Fruit fly (Drosophila melanogaster) whole organism, embryonic: ENCODE measurements around the gene Mst85C.

Experiments
- Antp ChIP-seq: fragments of 200-800 bp; sonication (Bioruptor generic); optimal IDR thresholded peaks from 3 replicates; lab custom pipeline; 2016; ENCODE audit warnings: missing biosample characterization, missing genetic modification characterization
- C15 ChIP-seq: fragments of 200-800 bp; sonication (Bioruptor generic); IDR thresholded peaks from 3 replicates; pipeline ENCODE4 v1.3.6; 2022; ENCODE audit warnings: missing biosample characterization, missing genetic modification characterization
- CG10267 ChIP-seq: fragments of 200-800 bp; sonication (Bioruptor generic); optimal IDR thresholded peaks from 2 replicates; lab custom pipeline; 2018; ENCODE audit warnings: missing biosample characterization, mild to moderate bottlenecking, missing genetic modification characterization, moderate library complexity
- CG12104 ChIP-seq: fragments of 200-800 bp; sonication (Bioruptor generic); optimal IDR thresholded peaks from 3 replicates; lab custom pipeline; 2016; ENCODE audit warnings: missing biosample characterization, missing genetic modification characterization
- CG12659 ChIP-seq: fragments of 200-800 bp; sonication (Bioruptor generic); optimal IDR thresholded peaks from 3 replicates; lab custom pipeline; 2017; ENCODE audit warnings: mild to moderate bottlenecking, missing biosample characterization, missing genetic modification reagents, missing genetic modification characterization
- CG15696 ChIP-seq: fragments of 200-800 bp; sonication (Bioruptor generic); optimal IDR thresholded peaks from 2 replicates; lab custom pipeline; 2019; ENCODE audit warnings: missing biosample characterization, mild to moderate bottlenecking, missing genetic modification characterization, moderate library complexity
- CG18262 ChIP-seq: fragments of 200-800 bp; optimal IDR thresholded peaks from 3 replicates; lab custom pipeline; 2019; ENCODE audit warnings: missing biosample characterization, mild to moderate bottlenecking, missing genetic modification characterization, moderate library complexity
- CG2129 ChIP-seq: fragments of 200-800 bp; sonication (Bioruptor generic); IDR thresholded peaks from 2 replicates; pipeline ENCODE4 v1.3.6; 2022; ENCODE audit warnings: missing biosample characterization, missing genetic modification characterization; ENCODE audit not compliant: partially characterized antibody
- CG2889 ChIP-seq: fragments of 200-800 bp; sonication (Bioruptor generic); IDR thresholded peaks from 3 replicates; pipeline ENCODE4 v1.3.6; 2022; ENCODE audit warnings: missing biosample characterization, missing genetic modification characterization
- CG3065 ChIP-seq: fragments of 200-800 bp; sonication (Bioruptor generic); optimal IDR thresholded peaks from 2 replicates; lab custom pipeline; 2016; ENCODE audit warnings: missing biosample characterization, missing genetic modification characterization
- CG3163 ChIP-seq: fragments of 200-800 bp; sonication (Bioruptor generic); optimal IDR thresholded peaks from 3 replicates; lab custom pipeline; 2016; ENCODE audit warnings: missing biosample characterization, missing genetic modification characterization
- CG3847 ChIP-seq: fragments of 200-800 bp; sonication (Bioruptor generic); IDR thresholded peaks from 2 replicates; pipeline ENCODE4 v1.3.6; 2022; ENCODE audit warnings: missing biosample characterization, missing genetic modification characterization
- CG4328 ChIP-seq: fragments of 200-800 bp; sonication (Bioruptor generic); optimal IDR thresholded peaks from 3 replicates; lab custom pipeline; 2017; ENCODE audit warnings: missing biosample characterization, missing genetic modification reagents, missing genetic modification characterization
- CG6175 ChIP-seq: fragments of 200-800 bp; sonication (Bioruptor generic); IDR thresholded peaks from 3 replicates; pipeline ENCODE4 v1.3.6; 2022; ENCODE audit warnings: missing biosample characterization, missing genetic modification characterization
- CG6254 ChIP-seq: fragments of 200-800 bp; sonication (Bioruptor generic); optimal IDR thresholded peaks from 3 replicates; lab custom pipeline; 2017; ENCODE audit warnings: mild to moderate bottlenecking, missing biosample characterization, missing genetic modification reagents, missing genetic modification characterization
- CG7357 ChIP-seq: fragments of 200-800 bp; sonication (Bioruptor generic); IDR thresholded peaks from 3 replicates; pipeline ENCODE4 v1.3.6; 2022; ENCODE audit warnings: missing biosample characterization, missing genetic modification characterization
- CG7786 ChIP-seq: fragments of 200-800 bp; sonication (Bioruptor generic); optimal IDR thresholded peaks from 2 replicates; lab custom pipeline; 2016; ENCODE audit warnings: missing biosample characterization, missing genetic modification characterization
- CG9932 ChIP-seq: fragments of 200-800 bp; sonication (Bioruptor generic); IDR thresholded peaks from 2 replicates; pipeline ENCODE4 v1.3.6; 2022; ENCODE audit warnings: missing biosample characterization, missing genetic modification characterization
- HLH54F ChIP-seq: fragments of 200-800 bp; sonication (Bioruptor generic); optimal IDR thresholded peaks from 3 replicates; lab custom pipeline; 2016; ENCODE audit warnings: missing biosample characterization, missing genetic modification characterization
- Mad ChIP-seq: fragments of 200-800 bp; sonication (Bioruptor generic); optimal IDR thresholded peaks from 2 replicates; lab custom pipeline; 2016; ENCODE audit warnings: missing biosample characterization, missing genetic modification characterization
- NC2β ChIP-seq: fragments of 200-800 bp; sonication (Bioruptor generic); optimal IDR thresholded peaks from 2 replicates; lab custom pipeline; 2016; ENCODE audit warnings: missing biosample characterization, missing genetic modification characterization
- Oaz ChIP-seq: fragments of 200-800 bp; sonication (Bioruptor generic); IDR thresholded peaks from 2 replicates; pipeline ENCODE4 v1.3.6; 2022; ENCODE audit warnings: missing biosample characterization, missing genetic modification characterization
- Poxn ChIP-seq: fragments of 200-800 bp; sonication (Bioruptor generic); IDR thresholded peaks from 2 replicates; pipeline ENCODE4 v1.3.6; 2022; ENCODE audit warnings: missing biosample characterization, missing genetic modification characterization
- Sox100B ChIP-seq: fragments of 200-800 bp; sonication (Bioruptor generic); optimal IDR thresholded peaks from 3 replicates; lab custom pipeline; 2018; ENCODE audit warnings: missing biosample characterization, mild to moderate bottlenecking, missing genetic modification characterization
- Xbp1 ChIP-seq: fragments of 200-800 bp; sonication (Bioruptor generic); optimal IDR thresholded peaks from 3 replicates; lab custom pipeline; 2016; ENCODE audit warnings: missing biosample characterization, mild to moderate bottlenecking, missing genetic modification characterization
- Xrp1 ChIP-seq: fragments of 200-800 bp; sonication (Bioruptor generic); IDR thresholded peaks from 2 replicates; pipeline ENCODE4 v1.3.6; 2022; ENCODE audit warnings: missing biosample characterization, missing genetic modification characterization
- ac ChIP-seq: fragments of 200-800 bp; sonication (Bioruptor generic); optimal IDR thresholded peaks from 3 replicates; lab custom pipeline; 2017; ENCODE audit warnings: missing biosample characterization, mild to moderate bottlenecking, missing genetic modification characterization
- amos ChIP-seq: fragments of 200-800 bp; sonication (Bioruptor generic); IDR thresholded peaks from 2 replicates; pipeline ENCODE4 v1.3.6; 2022; ENCODE audit warnings: missing biosample characterization, missing genetic modification characterization; ENCODE audit not compliant: partially characterized antibody
- bsh ChIP-seq, 2 experiments: fragments of 200-800 bp; sonication (Bioruptor generic); optimal IDR thresholded peaks; 2 replicates each; lab custom pipeline; 2017 to 2018; ENCODE audit warnings: mild to moderate bottlenecking in 2 of 2, missing biosample characterization in 2 of 2, missing genetic modification characterization in 2 of 2, moderate library complexity in 1 of 2
- cas ChIP-seq: fragments of 200-800 bp; sonication (Bioruptor generic); IDR thresholded peaks from 2 replicates; pipeline ENCODE4 v1.3.6; 2022; ENCODE audit warnings: missing biosample characterization, missing genetic modification characterization
- chm ChIP-seq: fragments of 200-800 bp; sonication (Bioruptor generic); IDR thresholded peaks from 2 replicates; pipeline ENCODE4 v1.3.6; 2022; ENCODE audit warnings: missing biosample characterization, missing genetic modification characterization
- dan ChIP-seq: fragments of 200-800 bp; sonication (Bioruptor generic); IDR thresholded peaks from 2 replicates; pipeline ENCODE4 v1.3.6; 2022; ENCODE audit warnings: missing biosample characterization, missing genetic modification characterization
- dysf ChIP-seq: fragments of 200-800 bp; sonication (Bioruptor generic); IDR thresholded peaks from 3 replicates; pipeline ENCODE4 v1.3.6; 2022; ENCODE audit warnings: missing biosample characterization, missing genetic modification characterization
- gem ChIP-seq: fragments of 200-800 bp; sonication (Bioruptor generic); optimal IDR thresholded peaks from 2 replicates; lab custom pipeline; 2019; ENCODE audit warnings: missing biosample characterization, mild to moderate bottlenecking, missing genetic modification characterization, moderate library complexity
- grau ChIP-seq: fragments of 200-800 bp; optimal IDR thresholded peaks from 3 replicates; lab custom pipeline; 2019; ENCODE audit warnings: missing biosample characterization, mild to moderate bottlenecking, missing genetic modification characterization, moderate library complexity
- grn ChIP-seq: fragments of 200-800 bp; sonication (Bioruptor generic); optimal IDR thresholded peaks from 3 replicates; lab custom pipeline; 2017; ENCODE audit warnings: missing biosample characterization, missing genetic modification characterization
- gsb-n ChIP-seq: fragments of 200-800 bp; sonication (Bioruptor generic); optimal IDR thresholded peaks from 3 replicates; lab custom pipeline; 2018; ENCODE audit warnings: missing biosample characterization, mild to moderate bottlenecking, missing genetic modification characterization
- hkb ChIP-seq, 2 experiments: fragments of 200-800 bp in 1 of 2; fragments of >200 bp in 1 of 2; sonication (Bioruptor generic) in 1 of 2; IDR thresholded peaks in 1 of 2; optimal IDR thresholded peaks in 1 of 2; 2 replicates each; pipeline versions ENCODE4 v1.3.6 to Lab custom; 2017 to 2022; ENCODE audit warnings: missing biosample characterization in 1 of 2, missing genetic modification characterization in 1 of 2
- nerfin-2 ChIP-seq: fragments of 200-800 bp; sonication (Bioruptor generic); IDR thresholded peaks from 2 replicates; pipeline ENCODE4 v1.3.6; 2022; ENCODE audit warnings: missing biosample characterization, missing genetic modification characterization; ENCODE audit not compliant: partially characterized antibody
- peb ChIP-seq: fragments of 200-800 bp; sonication (Bioruptor generic); IDR thresholded peaks from 2 replicates; pipeline ENCODE4 v1.3.6; 2022; ENCODE audit warnings: missing biosample characterization, missing genetic modification characterization
- pfk ChIP-seq: fragments of 200-800 bp; sonication (Bioruptor generic); optimal IDR thresholded peaks from 2 replicates; lab custom pipeline; 2018; ENCODE audit warnings: missing biosample characterization, mild to moderate bottlenecking, missing genetic modification characterization, moderate library complexity
- phol ChIP-seq: fragments of 200-800 bp; sonication (Bioruptor generic); optimal IDR thresholded peaks from 3 replicates; lab custom pipeline; 2018; ENCODE audit warnings: missing biosample characterization, mild to moderate bottlenecking, missing genetic modification characterization, moderate library complexity
- prd ChIP-seq, 3 experiments: fragments of >200 bp in 2 of 3; fragments of 200-800 bp in 1 of 3; sonication (Bioruptor generic) in 1 of 3; optimal IDR thresholded peaks in 2 of 3; IDR thresholded peaks in 1 of 3; 2 replicates in 2 of 3; 3 replicates in 1 of 3; pipeline versions ENCODE4 v1.3.6 to Lab custom; 2017 to 2022; ENCODE audit warnings: missing biosample characterization in 1 of 3, missing genetic modification characterization in 1 of 3
- schlank ChIP-seq: fragments of 200-800 bp; sonication (Bioruptor generic); optimal IDR thresholded peaks from 2 replicates; lab custom pipeline; 2018; ENCODE audit warnings: missing biosample characterization, mild to moderate bottlenecking, missing genetic modification characterization
- stc ChIP-seq: fragments of 200-800 bp; sonication (Bioruptor generic); IDR thresholded peaks from 2 replicates; pipeline ENCODE4 v1.3.6; 2022; ENCODE audit warnings: missing biosample characterization, missing genetic modification characterization
- tll ChIP-seq, 2 experiments: fragments of 200-800 bp in 1 of 2; fragments of >200 bp in 1 of 2; sonication (Bioruptor generic) in 1 of 2; optimal IDR thresholded peaks; 2 replicates each; lab custom pipeline; 2017 to 2019; ENCODE audit warnings: missing biosample characterization in 2 of 2, missing genetic modification characterization in 2 of 2, mild to moderate bottlenecking in 1 of 2, moderate library complexity in 1 of 2
- toy ChIP-seq: fragments of 200-800 bp; sonication (Bioruptor generic); IDR thresholded peaks from 2 replicates; pipeline ENCODE4 v1.3.6; 2022; ENCODE audit warnings: missing biosample characterization, missing genetic modification characterization
- trem ChIP-seq: fragments of 200-800 bp; optimal IDR thresholded peaks from 3 replicates; lab custom pipeline; 2019; ENCODE audit warnings: missing biosample characterization, mild to moderate bottlenecking, missing genetic modification characterization, moderate library complexity

The Mst85C gene

dm6 chr3R:9033619-9034401 is 14.6 kb upstream of the Mst85C start (continued):
- peak; percentile 56 for TF ChIP-seq CG3065 (GFP tag; lab: Kevin White, UChicago)
- no peak for TF ChIP-seq nerfin-2 (GFP tag; lab: Robert Waterston, UW)
- peak; percentile 60; the same call in 1 of the 2 replicates for TF ChIP-seq CG3847 (GFP tag; lab: Robert Waterston, UW)
- TF ChIP-seq C15 (GFP tag; lab: Robert Waterston, UW), result 0 out of 3 replicates have a peak, but pooled peaks have one; percentile 44
- TF ChIP-seq Poxn (GFP tag; lab: Robert Waterston, UW), result no peak
- TF ChIP-seq HLH54F, result peak; percentile 51
- peak; percentile 60 to 75 for TF ChIP-seq bsh (GFP tag; optimal IDR thresholded peaks at IDR 0.05; lab: Kevin White, UChicago)
- TF ChIP-seq dysf (GFP tag; lab: Robert Waterston, UW), result peak; percentile 79
- TF ChIP-seq Oaz, result no peak
- peak; percentile 80 for TF ChIP-seq gsb-n (tag; lab: Kevin White, UChicago)
- no peak for TF ChIP-seq ac (GFP tag; lab: Kevin White, UChicago)
- TF ChIP-seq CG2129 (GFP tag; lab: Robert Waterston, UW), result no peak
- TF ChIP-seq CG10267 (tag; lab: Kevin White, UChicago), result peak; percentile 86
- peak; percentile 14 for TF ChIP-seq grn (GFP tag; lab: Kevin White, UChicago)
- peak; percentile 57; the same call in 1 of the 2 replicates for TF ChIP-seq CG9932 (GFP tag; lab: Robert Waterston, UW)
- peak; percentile 91 for TF ChIP-seq CG12659 (GFP tag; lab: Kevin White, UChicago)
- TF ChIP-seq CG2889, result no peak
- TF ChIP-seq toy, result no peak
- TF ChIP-seq CG12104, result peak; percentile 86
- TF ChIP-seq CG6254 (GFP tag; lab: Kevin White, UChicago), result peak; percentile 73

dm6 chr3R:9035252-9035651 is 13.2 kb upstream of the Mst85C start:
- no peak for TF ChIP-seq CG7786 (GFP tag; lab: Kevin White, UChicago)
- peak; percentile 90 for TF ChIP-seq grau
- no peak for TF ChIP-seq cas (GFP tag; lab: Robert Waterston, UW)
- no peak for TF ChIP-seq dan (GFP tag; lab: Robert Waterston, UW)
- no peak for TF ChIP-seq CG7357 (GFP tag; lab: Robert Waterston, UW)
- TF ChIP-seq Xbp1, result no peak
- no peak for TF ChIP-seq Antp (GFP tag; lab: Kevin White, UChicago)
- peak; percentile 29; the same call in 1 of the 2 replicates for TF ChIP-seq Xrp1 (GFP tag; lab: Robert Waterston, UW)
- TF ChIP-seq phol (tag; lab: Kevin White, UChicago), result peak; percentile 4
- TF ChIP-seq tll (GFP tag; optimal IDR thresholded peaks at IDR 0.05; lab: Kevin White, UChicago), result no peak
- no peak for TF ChIP-seq pfk (GFP tag; lab: Kevin White, UChicago)
- TF ChIP-seq CG18262, result peak; percentile 32
- no peak for TF ChIP-seq NC2β
- TF ChIP-seq hkb (optimal IDR thresholded peaks at IDR 0.05; lab: Kevin White, UChicago), result no peak
- TF ChIP-seq hkb (GFP tag; IDR thresholded peaks at IDR 0.05; lab: Robert Waterston, UW), result 0 out of 2 replicates have a peak, but pooled peaks have one; percentile 16
- TF ChIP-seq amos, result no peak
- no peak for TF ChIP-seq Sox100B (GFP tag; lab: Kevin White, UChicago)
- no peak for TF ChIP-seq CG4328
- no peak for TF ChIP-seq trem (tag; lab: Kevin White, UChicago)
- TF ChIP-seq schlank (tag; lab: Kevin White, UChicago), result no peak
- TF ChIP-seq chm, result no peak
- no peak for TF ChIP-seq peb (GFP tag; lab: Robert Waterston, UW)
- no peak for TF ChIP-seq CG3163 (GFP tag; lab: Kevin White, UChicago)
- TF ChIP-seq Mad (GFP tag; lab: Kevin White, UChicago), result no peak
- TF ChIP-seq prd (optimal IDR thresholded peaks at IDR 0.05; lab: Kevin White, UChicago), result no peak
- TF ChIP-seq prd (GFP tag; IDR thresholded peaks at IDR 0.05; lab: Robert Waterston, UW), result peak; percentile 32; the same call in 1 of the 3 replicates
- no peak for TF ChIP-seq stc (GFP tag; lab: Robert Waterston, UW)
- no peak for TF ChIP-seq CG6175 (GFP tag; lab: Robert Waterston, UW)
- peak; percentile 27 for TF ChIP-seq gem (tag; lab: Kevin White, UChicago)
- peak; percentile 56 for TF ChIP-seq CG15696 (tag; lab: Kevin White, UChicago)
- TF ChIP-seq CG10267 (tag; lab: Kevin White, UChicago), result peak; percentile 13
